Worm (Caenorhabditis elegans) whole organism, L1 larva: ENCODE results near the gene lido-1.

ENCODE experiments used
- elt-2 ChIP-seq: sonication (generic microtip); optimal IDR thresholded peaks from 2 replicates; lab custom pipeline; 2016; ENCODE audit warnings: missing genetic modification characterization, mild to moderate bottlenecking, inconsistent platforms, missing compliant biosample characterization, missing genetic modification reagents
- fos-1 ChIP-seq: fragments of 150-350 bp; optimal IDR thresholded peaks from 2 replicates; lab custom pipeline; 2014; ENCODE audit warnings: missing biosample characterization, missing genetic modification characterization
- nhr-237 ChIP-seq: fragments of 150-350 bp; optimal IDR thresholded peaks from 2 replicates; lab custom pipeline; 2014; ENCODE audit warnings: missing biosample characterization, missing genetic modification characterization

- TF ChIP-seq fos-1 (tag; lab: Kevin White, UChicago): no peak
- TF ChIP-seq nhr-237 (tag; lab: Kevin White, UChicago): no peak
- no peak for TF ChIP-seq elt-2 (tag; lab: Kevin White, UChicago)
These were observed 18.7 kb upstream of the lido-1 start, which contains the start of gene lido-6 for ce11 chrX:17115089-17115488.
